Worm (Caenorhabditis elegans) whole organism, L1 larva: ENCODE results near the gene hecw-1.
"Not testable (repeated sequence)": the region's sequence is repeated elsewhere in the genome, so short reads cannot be mapped to it uniquely, and the experiment has no call there.

Experiments
- C04F5.9 ChIP-seq: sonication (generic microtip); optimal IDR thresholded peaks from 2 replicates; lab custom pipeline; 2016; ENCODE audit warnings: missing genetic modification characterization, missing compliant biosample characterization
- alr-1 ChIP-seq: fragments of 200-800 bp; sonication (Bioruptor generic); optimal IDR thresholded peaks from 2 replicates; lab custom pipeline; 2018; ENCODE audit warnings: borderline replicate concordance, mild to moderate bottlenecking, missing genetic modification characterization, missing compliant biosample characterization
- blmp-1 ChIP-seq: fragments of 150-350 bp; optimal IDR thresholded peaks from 2 replicates; lab custom pipeline; 2014; ENCODE audit warnings: missing biosample characterization, missing genetic modification characterization
- ceh-82 ChIP-seq, 3 experiments: fragments of 150-350 bp in 1 of 3; sonication (generic microtip) in 2 of 3; optimal IDR thresholded peaks; 2 replicates each; lab custom pipeline; 2014 to 2017; ENCODE audit warnings: missing biosample characterization in 3 of 3, missing genetic modification characterization in 3 of 3
- ceh-88 ChIP-seq: fragments of 200-800 bp; sonication (Bioruptor generic); IDR thresholded peaks from 2 replicates; pipeline ENCODE4 v1.3.6; 2022; ENCODE audit warnings: missing genetic modification characterization, missing compliant biosample characterization
- ces-1 ChIP-seq: fragments of 150-350 bp; optimal IDR thresholded peaks from 2 replicates; lab custom pipeline; 2014; ENCODE audit warnings: missing biosample characterization, missing genetic modification reagents, missing genetic modification characterization
- dsc-1 ChIP-seq: sonication (generic microtip); optimal IDR thresholded peaks from 2 replicates; lab custom pipeline; 2016; ENCODE audit warnings: mild to moderate bottlenecking, missing genetic modification characterization, missing compliant biosample characterization
- elt-2 ChIP-seq: sonication (generic microtip); optimal IDR thresholded peaks from 2 replicates; lab custom pipeline; 2016; ENCODE audit warnings: missing genetic modification characterization, mild to moderate bottlenecking, inconsistent platforms, missing compliant biosample characterization, missing genetic modification reagents
- elt-3 ChIP-seq, 6 experiments: fragments of 150-350 bp in 1 of 6; sonication (generic microtip); optimal IDR thresholded peaks; 2 replicates each; lab custom pipeline; 2017 to 2018; ENCODE audit warnings: missing biosample characterization in 6 of 6, missing genetic modification characterization in 6 of 6, inconsistent platforms in 1 of 6
- fkh-4 ChIP-seq: sonication (generic microtip); optimal IDR thresholded peaks from 2 replicates; lab custom pipeline; 2016; ENCODE audit warnings: missing compliant biosample characterization, missing genetic modification characterization, borderline replicate concordance
- fkh-8 ChIP-seq: sonication (generic microtip); optimal IDR thresholded peaks from 2 replicates; lab custom pipeline; 2016; ENCODE audit warnings: mild to moderate bottlenecking, missing genetic modification characterization, missing compliant biosample characterization
- fos-1 ChIP-seq: fragments of 150-350 bp; optimal IDR thresholded peaks from 2 replicates; lab custom pipeline; 2014; ENCODE audit warnings: missing biosample characterization, missing genetic modification characterization
- grh-1 ChIP-seq: fragments of 200-800 bp; sonication (Bioruptor generic); IDR thresholded peaks from 2 replicates; pipeline ENCODE4 v1.3.6; 2022; ENCODE audit warnings: missing genetic modification reagents, missing genetic modification characterization, missing compliant biosample characterization
- lin-14 ChIP-seq: fragments of 200-800 bp; sonication (Bioruptor generic); optimal IDR thresholded peaks from 2 replicates; lab custom pipeline; 2018; ENCODE audit warnings: mild to moderate bottlenecking, missing genetic modification characterization, moderate library complexity, missing compliant biosample characterization
- lin-15B ChIP-seq: fragments of 150-350 bp; sonication (generic microtip); optimal IDR thresholded peaks from 3 replicates; lab custom pipeline; 2014; ENCODE audit warnings: missing biosample characterization, missing genetic modification characterization
- lsy-2 ChIP-seq, 2 experiments: fragments of 150-350 bp; optimal IDR thresholded peaks; 2 replicates each; lab custom pipeline; 2014; ENCODE audit warnings: missing biosample characterization in 2 of 2, missing genetic modification characterization in 2 of 2
- mef-2 ChIP-seq: fragments of 150-350 bp; optimal IDR thresholded peaks from 2 replicates; lab custom pipeline; 2014; ENCODE audit warnings: missing biosample characterization, missing genetic modification characterization
- nhr-12 ChIP-seq: sonication (generic microtip); optimal IDR thresholded peaks from 2 replicates; lab custom pipeline; 2017; ENCODE audit warnings: missing biosample characterization, missing genetic modification characterization
- nhr-28 ChIP-seq: fragments of 150-350 bp; optimal IDR thresholded peaks from 2 replicates; lab custom pipeline; 2014; ENCODE audit warnings: missing biosample characterization, missing genetic modification characterization
- nhr-47 ChIP-seq: sonication (generic microtip); optimal IDR thresholded peaks from 2 replicates; lab custom pipeline; 2016; ENCODE audit warnings: mild to moderate bottlenecking, missing genetic modification characterization, moderate library complexity, missing compliant biosample characterization
- nhr-85 ChIP-seq: sonication (generic microtip); peaks from one replicate; lab custom pipeline; 2016; ENCODE audit warnings: missing genetic modification characterization, inconsistent platforms, missing compliant biosample characterization
- nhr-90 ChIP-seq: sonication (generic microtip); optimal IDR thresholded peaks from 2 replicates; lab custom pipeline; 2016; ENCODE audit warnings: mild to moderate bottlenecking, missing genetic modification characterization, missing compliant biosample characterization; ENCODE audit not compliant: poor library complexity
- pag-3 ChIP-seq: sonication (generic microtip); optimal IDR thresholded peaks from 2 replicates; lab custom pipeline; 2017; ENCODE audit warnings: missing genetic modification characterization, mild to moderate bottlenecking, missing compliant biosample characterization, antibody characterized with exemption, borderline replicate concordance; ENCODE audit not compliant: insufficient read depth
- skn-1 ChIP-seq: fragments of 150-350 bp; optimal IDR thresholded peaks from 2 replicates; lab custom pipeline; 2014; ENCODE audit warnings: missing biosample characterization, missing genetic modification characterization
- sox-4 ChIP-seq: sonication (generic microtip); optimal IDR thresholded peaks from 2 replicates; lab custom pipeline; 2016; ENCODE audit warnings: missing genetic modification characterization, missing compliant biosample characterization
- swsn-7 ChIP-seq: sonication (generic microtip); optimal IDR thresholded peaks from 2 replicates; lab custom pipeline; 2016; ENCODE audit warnings: missing genetic modification characterization, missing compliant biosample characterization
- tbx-2 ChIP-seq: sonication (generic microtip); optimal IDR thresholded peaks from 2 replicates; lab custom pipeline; 2016; ENCODE audit warnings: missing genetic modification characterization, missing compliant biosample characterization
- unc-98 ChIP-seq: fragments of 200-800 bp; sonication (Bioruptor generic); IDR thresholded peaks from 2 replicates; pipeline ENCODE4 v1.3.6; 2022; ENCODE audit warnings: missing genetic modification characterization, missing compliant biosample characterization
- vab-15 ChIP-seq: sonication (generic microtip); optimal IDR thresholded peaks from 2 replicates; lab custom pipeline; 2017; ENCODE audit warnings: missing genotype, mild to moderate bottlenecking, missing genetic modification characterization, missing compliant biosample characterization
- zag-1 ChIP-seq: fragments of 150-350 bp; optimal IDR thresholded peaks from 2 replicates; lab custom pipeline; 2014; ENCODE audit warnings: missing biosample characterization, missing genetic modification characterization

hecw-1 gene

ce11 chrIII:3345835-3346234 is 43.9 kb downstream of the hecw-1 start (continued):
- no peak for TF ChIP-seq ceh-88
- TF ChIP-seq, all 84 proteins: peak for 4

ce11 chrIII:3344573-3344972 is 45.2 kb downstream of the hecw-1 start, which contains the start of gene gei-1:
gei-1 (plus strand) TSS chrIII:3344873.
- TF ChIP-seq elt-3 (tag; optimal IDR thresholded peaks at IDR 0.05; lab: Kevin White, UChicago) (no peak), skn-1 (tag; lab: Kevin White, UChicago) (no peak), tbx-2 (tag; lab: Kevin White, UChicago) (no peak), lsy-2 (tag; optimal IDR thresholded peaks at IDR 0.05; lab: Kevin White, UChicago) (no peak), elt-2 (tag; lab: Kevin White, UChicago) (no peak), vab-15 (tag; lab: Kevin White, UChicago) (no peak), nhr-28 (tag; lab: Kevin White, UChicago) (no peak), sox-4 (tag; lab: Kevin White, UChicago) (no peak), nhr-90 (tag; lab: Kevin White, UChicago) (no peak), ceh-82 (tag; optimal IDR thresholded peaks at IDR 0.05; lab: Kevin White, UChicago) (no peak)

- TF ChIP-seq dsc-1 (tag; lab: Kevin White, UChicago) (peak; percentile 85), fkh-4 (tag; lab: Kevin White, UChicago) (peak; percentile 43), nhr-85 (tag; lab: Kevin White, UChicago) (peak; percentile 47), fos-1 (no peak)
These were observed 46.3 kb downstream of the hecw-1 start for ce11 chrIII:3343463-3343862.

DNA sequence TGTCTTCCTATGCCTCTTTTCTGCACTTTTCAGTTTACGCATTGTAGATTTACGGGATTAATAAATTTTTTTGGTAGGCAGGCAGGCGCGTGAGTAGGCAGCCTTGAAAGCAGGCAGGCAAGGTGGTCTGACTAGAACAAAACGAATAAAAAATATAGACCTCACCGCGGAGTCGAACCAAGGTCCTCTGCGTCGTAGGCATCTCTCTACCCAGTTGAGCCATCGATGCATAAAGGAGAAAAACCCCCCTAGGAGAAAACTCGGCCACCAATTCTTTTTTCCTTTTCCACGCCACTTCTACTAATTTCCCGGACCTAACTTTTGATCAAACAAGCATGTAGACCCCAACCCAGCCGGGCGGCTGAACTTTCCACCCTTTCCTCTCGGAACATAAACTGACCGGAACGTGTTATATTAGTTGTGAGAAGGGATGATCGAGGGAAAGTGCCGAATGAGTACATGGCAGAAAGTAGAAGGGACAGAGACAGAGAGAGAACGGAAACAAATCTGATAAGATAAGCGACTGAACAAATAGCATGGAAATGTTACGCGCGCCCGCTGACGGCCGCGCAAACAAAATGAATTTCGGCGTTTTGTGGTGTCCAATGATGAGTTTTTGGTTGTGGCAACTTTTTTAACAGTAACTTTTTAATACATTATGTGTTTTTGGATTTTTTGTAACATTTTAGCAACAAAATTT is 50.3 kb downstream of the hecw-1 start:
- TF ChIP-seq nhr-85 (tag; lab: Kevin White, UChicago) (peak; percentile 27), fkh-4 (tag; lab: Kevin White, UChicago) (no peak), grh-1 (no peak), elt-3 (tag; optimal IDR thresholded peaks at IDR 0.05; lab: Kevin White, UChicago) (peak; percentile 53 to 97 (median 82)), ces-1 (no peak), alr-1 (tag; lab: Kevin White, UChicago) (no peak), nhr-12 (tag; lab: Kevin White, UChicago) (no peak), blmp-1 (tag; lab: Kevin White, UChicago) (peak; percentile 97), lin-15B (tag; lab: Kevin White, UChicago) (no peak), C04F5.9 (tag; lab: Kevin White, UChicago) (no peak), mef-2 (tag; lab: Kevin White, UChicago) (no peak), pag-3 (tag; lab: Kevin White, UChicago) (peak; percentile 21), nhr-47 (tag; lab: Kevin White, UChicago) (no peak), lin-14 (GFP tag; lab: Kevin White, UChicago) (peak; percentile 80)
- TF ChIP-seq, all 84 proteins: peak for 5

DNA sequence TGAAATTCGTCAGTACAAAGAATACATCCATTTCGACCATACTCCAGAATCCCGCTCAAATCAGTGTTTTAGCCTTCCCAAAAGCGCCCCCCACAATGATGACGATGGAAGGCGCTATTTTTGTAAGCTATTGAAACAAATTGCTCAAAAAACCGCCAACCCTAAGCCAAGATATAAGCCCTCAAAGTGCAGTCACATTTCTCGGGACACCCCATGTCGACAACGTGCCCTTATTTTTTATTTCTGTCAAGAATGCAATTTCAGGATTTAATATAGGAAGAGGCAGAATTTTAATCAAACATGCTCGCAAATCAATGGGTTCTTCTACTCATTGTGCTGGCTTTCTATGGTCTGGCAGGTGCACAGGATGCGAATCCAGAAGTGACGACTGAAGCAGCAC is 57.0 kb downstream of the hecw-1 start, which contains the start of gene Y53G8AR.1:
Gene Y53G8AR.1 (plus strand): TSS at position 301 of the 400 bp plus-strand sequence.
- not testable (repeated sequence) for TF ChIP-seq vab-15 (tag; lab: Kevin White, UChicago); fkh-4 (tag; lab: Kevin White, UChicago); zag-1

- TF ChIP-seq swsn-7 (tag; lab: Kevin White, UChicago) (no peak), lin-15B (tag; lab: Kevin White, UChicago) (no peak), nhr-12 (tag; lab: Kevin White, UChicago) (no peak), pag-3 (tag; lab: Kevin White, UChicago) (no peak), fkh-8 (tag; lab: Kevin White, UChicago) (no peak), unc-98 (GFP tag; lab: Robert Waterston, UW) (no peak)
These were observed 58.0 kb downstream of the hecw-1 start for ce11 chrIII:3331767-3332166.
